Worm (Caenorhabditis elegans) whole organism, L4 larva: ENCODE results near the gene fbxb-47.

Source experiments
- ceh-44 ChIP-seq: fragments of 200-800 bp; sonication (Bioruptor generic); IDR thresholded peaks from 2 replicates; pipeline ENCODE4 v1.3.6; 2022; ENCODE audit warnings: missing genetic modification reagents, missing genetic modification characterization, missing compliant biosample characterization
- fkh-10 ChIP-seq: fragments of 150-350 bp; optimal IDR thresholded peaks from 2 replicates; lab custom pipeline; 2014; ENCODE audit warnings: missing biosample characterization, missing genetic modification reagents, missing genetic modification characterization
- nhr-237 ChIP-seq: sonication (generic microtip); optimal IDR thresholded peaks from 2 replicates; lab custom pipeline; 2017; ENCODE audit warnings: missing biosample characterization, missing genetic modification characterization
- nhr-76 ChIP-seq: fragments of 150-350 bp; optimal IDR thresholded peaks from 2 replicates; lab custom pipeline; 2014; ENCODE audit warnings: missing biosample characterization, missing genetic modification characterization
- snpc-4 ChIP-seq: fragments of 150-350 bp; optimal IDR thresholded peaks from 2 replicates; lab custom pipeline; 2014; ENCODE audit warnings: missing biosample characterization, missing genetic modification characterization
- spr-3 ChIP-seq: fragments of 200-800 bp; sonication (Bioruptor generic); optimal IDR thresholded peaks from 2 replicates; lab custom pipeline; 2018; ENCODE audit warnings: mild to moderate bottlenecking, missing genetic modification characterization, missing compliant biosample characterization

DNA sequence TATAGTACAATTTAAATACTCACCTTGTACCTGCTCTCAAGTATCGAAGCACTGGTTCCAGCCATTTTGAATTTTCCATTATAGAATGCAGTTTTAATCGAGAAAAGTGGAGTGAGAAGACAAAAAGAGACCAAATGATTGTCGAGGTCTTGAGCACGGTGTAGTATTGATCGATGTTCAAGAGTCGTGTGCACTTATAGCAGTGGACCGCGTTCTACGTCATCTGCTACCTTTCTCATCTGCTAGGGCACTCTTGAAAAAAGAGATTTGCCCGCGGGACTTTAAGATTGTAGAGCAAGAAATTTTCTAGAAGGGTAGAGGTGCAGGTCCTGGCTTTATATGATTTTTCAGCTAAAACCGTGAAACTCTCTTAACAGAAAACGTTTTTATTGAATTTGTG lies 10.4 kb downstream of the fbxb-47 start, which contains the start of gene fbxc-21:
- no peak for TF ChIP-seq ceh-44
- TF ChIP-seq nhr-237 (tag; lab: Kevin White, UChicago) = no peak
- TF ChIP-seq nhr-76 (tag; lab: Kevin White, UChicago) = no peak
- TF ChIP-seq spr-3 (GFP tag; lab: Kevin White, UChicago) = no peak
- no peak for TF ChIP-seq fkh-10
- TF ChIP-seq snpc-4 (tag; lab: Kevin White, UChicago) = no peak
